Worm (Caenorhabditis elegans) whole organism, L2 larva: Measurements from ENCODE around the gene ptpn-22.

Experiments used
- crh-2 ChIP-seq: sonication (generic microtip); optimal IDR thresholded peaks from 2 replicates; lab custom pipeline; 2017; ENCODE audit warnings: missing biosample characterization, missing genetic modification characterization
- egl-27 ChIP-seq: sonication (generic microtip); optimal IDR thresholded peaks from 3 replicates; lab custom pipeline; 2017; ENCODE audit warnings: missing biosample characterization, missing genetic modification reagents, missing genetic modification characterization
- elt-3 ChIP-seq: sonication (generic microtip); optimal IDR thresholded peaks from 2 replicates; lab custom pipeline; 2017; ENCODE audit warnings: missing biosample characterization, missing genetic modification characterization
- lin-13 ChIP-seq: fragments of 150-350 bp; optimal IDR thresholded peaks from 2 replicates; lab custom pipeline; 2014; ENCODE audit warnings: missing biosample characterization, missing genetic modification reagents, missing genetic modification characterization
- lsy-2 ChIP-seq, 2 experiments: fragments of 150-350 bp in 1 of 2; sonication (generic microtip) in 1 of 2; optimal IDR thresholded peaks; 2 replicates each; lab custom pipeline; 2014 to 2017; ENCODE audit warnings: missing biosample characterization in 2 of 2, missing genetic modification characterization in 2 of 2
- nhr-12 ChIP-seq: fragments of 150-350 bp; optimal IDR thresholded peaks from 2 replicates; lab custom pipeline; 2014; ENCODE audit warnings: missing biosample characterization, missing genetic modification characterization
- nhr-25 ChIP-seq: fragments of 150-350 bp; sonication (generic microtip); optimal IDR thresholded peaks from 3 replicates; lab custom pipeline; 2014; ENCODE audit warnings: missing biosample characterization, missing genetic modification characterization

- no peak for TF ChIP-seq lsy-2 (tag; optimal IDR thresholded peaks at IDR 0.05; lab: Kevin White, UChicago)
- TF ChIP-seq elt-3 (tag; lab: Kevin White, UChicago) = no peak
- TF ChIP-seq egl-27 (tag; lab: Kevin White, UChicago) = no peak
- TF ChIP-seq nhr-12 (tag; lab: Kevin White, UChicago) = no peak
- TF ChIP-seq lin-13 (GFP tag; lab: Kevin White, UChicago) = no peak
- no peak for TF ChIP-seq nhr-25
- no peak for TF ChIP-seq crh-2 (tag; lab: Kevin White, UChicago)
These were observed 14.2 kb downstream of the ptpn-22 start, which contains the start of gene K08D12.8 for ce11 chrIV:1725888-1726287.
